Worm (Caenorhabditis elegans) whole organism, early embryonic: Measurements from ENCODE around the gene fbxa-147.

Experiments used
- B0310.2 ChIP-seq: sonication (generic microtip); optimal IDR thresholded peaks from 2 replicates; lab custom pipeline; 2016; ENCODE audit warnings: mild to moderate bottlenecking, missing genetic modification characterization, missing compliant biosample characterization
- F13C5.2 ChIP-seq: sonication (generic microtip); optimal IDR thresholded peaks from 2 replicates; lab custom pipeline; 2017; ENCODE audit warnings: mild to moderate bottlenecking, missing genetic modification characterization, inconsistent platforms, missing compliant biosample characterization
- aly-1 ChIP-seq: sonication (generic microtip); optimal IDR thresholded peaks from 2 replicates; lab custom pipeline; 2016; ENCODE audit warnings: missing genetic modification characterization, missing compliant biosample characterization
- ama-1 ChIP-seq: fragments of 150-350 bp; optimal IDR thresholded peaks from 2 replicates; lab custom pipeline; 2014
- ceh-13 ChIP-seq: fragments of 200-800 bp; sonication (Bioruptor generic); optimal IDR thresholded peaks from 2 replicates; lab custom pipeline; 2018; ENCODE audit warnings: mild to moderate bottlenecking, missing genetic modification characterization, missing compliant biosample characterization
- ceh-36 ChIP-seq: sonication (generic microtip); optimal IDR thresholded peaks from 2 replicates; lab custom pipeline; 2016; ENCODE audit warnings: missing genetic modification characterization, inconsistent platforms, missing compliant biosample characterization
- ets-7 ChIP-seq: sonication (generic microtip); optimal IDR thresholded peaks from 2 replicates; lab custom pipeline; 2016; ENCODE audit warnings: missing genotype, missing genetic modification characterization, missing compliant biosample characterization
- flt-1 ChIP-seq: fragments of 200-800 bp; sonication (Bioruptor generic); IDR thresholded peaks from 2 replicates; pipeline ENCODE4 v1.3.6; 2022; ENCODE audit warnings: missing genetic modification characterization, missing compliant biosample characterization
- hmbx-1 ChIP-seq: sonication (generic microtip); optimal IDR thresholded peaks from 2 replicates; lab custom pipeline; 2016; ENCODE audit warnings: mild to moderate bottlenecking, missing genetic modification characterization, missing compliant biosample characterization
- hmg-4 ChIP-seq: fragments of 200-800 bp; sonication (Bioruptor generic); optimal IDR thresholded peaks from 2 replicates; lab custom pipeline; 2018; ENCODE audit warnings: mild to moderate bottlenecking, missing genetic modification characterization, missing compliant biosample characterization
- hnd-1 ChIP-seq: sonication (generic microtip); optimal IDR thresholded peaks from 2 replicates; lab custom pipeline; 2016; ENCODE audit warnings: missing genetic modification characterization, missing compliant biosample characterization
- pes-1 ChIP-seq: fragments of 200-800 bp; sonication (Bioruptor generic); IDR thresholded peaks from 2 replicates; pipeline ENCODE4 v1.3.6; 2022; ENCODE audit warnings: missing genetic modification reagents, missing genetic modification characterization, missing compliant biosample characterization
- scrt-1 ChIP-seq: fragments of 200-800 bp; sonication (Bioruptor generic); IDR thresholded peaks from 2 replicates; pipeline ENCODE4 v1.3.6; 2022; ENCODE audit warnings: missing genetic modification characterization, missing compliant biosample characterization
- sea-1 ChIP-seq: fragments of 200-800 bp; sonication (Bioruptor generic); conservative IDR thresholded peaks from 2 replicates; pipeline ENCODE4 v1.3.6; 2022; ENCODE audit warnings: missing genetic modification characterization, missing compliant biosample characterization
- tbx-11 ChIP-seq: fragments of 200-800 bp; sonication (Bioruptor generic); IDR thresholded peaks from 2 replicates; pipeline ENCODE4 v1.3.6; 2022; ENCODE audit warnings: missing genetic modification characterization, missing compliant biosample characterization
- tbx-37 ChIP-seq: fragments of 200-800 bp; sonication (Bioruptor generic); conservative IDR thresholded peaks from 2 replicates; pipeline ENCODE4 v1.3.6; 2022; ENCODE audit warnings: missing genetic modification reagents, missing genetic modification characterization, missing compliant biosample characterization
- tra-4 ChIP-seq: sonication (generic microtip); optimal IDR thresholded peaks from 2 replicates; lab custom pipeline; 2017; ENCODE audit warnings: missing genetic modification characterization, missing compliant biosample characterization

fbxa-147 gene

DNA sequence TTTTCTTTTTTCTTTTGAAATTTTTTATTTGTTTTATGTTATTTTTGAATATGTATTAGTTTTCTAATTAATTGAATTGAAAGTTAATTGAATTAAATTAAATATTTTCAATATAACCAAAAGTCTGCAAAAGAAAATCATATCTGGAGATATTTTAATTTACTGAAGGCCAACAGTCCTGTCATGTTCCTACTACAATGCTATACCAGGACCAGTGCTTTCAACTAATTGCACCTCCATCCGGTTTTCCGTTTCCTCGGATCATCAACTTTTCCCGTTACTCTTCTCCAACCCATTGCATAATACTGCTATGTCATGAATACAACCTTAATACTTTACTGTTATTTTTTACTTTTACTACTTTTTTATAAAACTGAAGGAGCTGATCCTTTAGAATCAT, 4.0 kb upstream of the fbxa-147 start, which contains the start of gene R08A2.5:
TSS of gene R08A2.5 (plus strand) at position 301 of the 400 bp plus-strand sequence.
- TF ChIP-seq ama-1 (lab: Kevin White, UChicago) = no peak
- TF ChIP-seq hmbx-1 (tag; lab: Kevin White, UChicago) = no peak
- TF ChIP-seq sea-1 (GFP tag; lab: Robert Waterston, UW) = no peak
- no peak for TF ChIP-seq F13C5.2 (tag; lab: Kevin White, UChicago)

DNA sequence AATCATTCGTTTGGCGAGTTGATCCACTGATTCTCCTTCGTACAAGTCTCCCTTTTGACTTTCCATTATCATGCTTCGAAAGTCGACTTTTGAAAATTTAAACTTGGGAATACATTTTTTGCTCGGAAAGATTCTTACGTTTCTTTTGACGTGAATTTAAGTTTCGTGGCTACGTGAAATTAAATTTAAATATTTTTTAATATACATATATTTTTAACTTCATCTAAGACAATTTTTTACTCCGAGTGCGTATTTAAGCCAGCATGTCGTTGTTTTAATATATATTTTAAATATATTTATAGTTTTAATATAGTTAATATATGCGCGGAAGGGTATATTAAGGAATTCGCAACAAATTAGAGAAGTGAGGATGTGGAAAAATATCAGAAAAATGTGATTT, 691 bp upstream of the fbxa-147 start, which contains the start of gene R08A2.2:
TSS of gene R08A2.2 (minus strand) at position 101 of the 400 bp plus-strand sequence.
- TF ChIP-seq B0310.2 (tag; lab: Kevin White, UChicago) (no peak), aly-1 (tag; lab: Kevin White, UChicago) (no peak), ets-7 (tag; lab: Kevin White, UChicago) (no peak), sea-1 (GFP tag; lab: Robert Waterston, UW) (no peak), F13C5.2 (tag; lab: Kevin White, UChicago) (no peak), hmbx-1 (tag; lab: Kevin White, UChicago) (no peak), ama-1 (lab: Kevin White, UChicago) (no peak), hnd-1 (no peak), tra-4 (no peak), scrt-1 (no peak), ceh-13 (GFP tag; lab: Kevin White, UChicago) (no peak), hmg-4 (no peak), ceh-36 (tag; lab: Kevin White, UChicago) (no peak), tbx-11 (no peak), flt-1 (GFP tag; lab: Robert Waterston, UW) (no peak), pes-1 (GFP tag; lab: Robert Waterston, UW) (no peak), tbx-37 (GFP tag; lab: Robert Waterston, UW) (no peak)

DNA sequence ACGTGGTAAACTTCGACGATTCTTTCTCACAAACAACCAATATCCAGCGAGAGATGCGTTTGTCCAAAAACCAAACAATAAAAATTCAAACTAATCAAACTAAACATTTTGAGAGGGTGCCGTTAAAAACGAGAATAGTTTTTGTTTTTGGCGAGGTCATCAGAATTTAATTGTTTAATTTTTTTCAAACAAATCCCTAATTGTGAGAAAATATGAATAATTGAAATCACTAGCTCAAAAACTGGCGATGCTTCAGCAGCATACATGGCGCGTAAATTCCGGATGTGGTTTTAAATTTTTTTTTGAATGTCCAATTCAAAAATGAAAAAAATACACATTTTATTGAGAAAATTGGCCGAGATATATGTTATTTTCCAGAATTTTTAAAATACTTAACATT, 3.2 kb downstream of the fbxa-147 start, which contains the start of gene R08A2.1:
TSS of gene R08A2.1 (minus strand) at position 101 of the 400 bp plus-strand sequence.
- TF ChIP-seq ets-7 (tag; lab: Kevin White, UChicago) = no peak
- no peak for TF ChIP-seq ceh-13 (GFP tag; lab: Kevin White, UChicago)
- TF ChIP-seq aly-1 (tag; lab: Kevin White, UChicago) = no peak

DNA sequence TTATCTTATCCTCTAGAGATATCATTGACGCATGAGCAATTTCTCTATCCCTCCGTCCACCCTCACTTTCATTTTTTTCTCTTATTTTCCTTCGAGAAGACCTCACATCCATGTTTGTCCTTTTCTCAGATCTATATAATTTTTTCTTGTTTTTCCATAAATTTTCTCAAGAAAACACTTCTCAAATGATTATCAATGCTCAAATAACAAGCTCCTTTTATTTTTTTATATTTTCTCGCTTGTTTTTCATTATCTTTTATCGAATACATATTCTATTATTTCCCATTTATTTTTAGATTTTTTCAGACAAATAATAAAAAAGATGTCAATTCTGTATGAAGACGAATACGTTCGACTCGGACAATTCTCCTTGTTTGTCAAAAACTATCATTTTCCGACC, 6.7 kb downstream of the fbxa-147 start, which contains the start of gene R08A2.7:
TSS of gene R08A2.7 (plus strand) at position 301 of the 400 bp plus-strand sequence.
- TF ChIP-seq F13C5.2 (tag; lab: Kevin White, UChicago) (no peak), pes-1 (GFP tag; lab: Robert Waterston, UW) (no peak), B0310.2 (tag; lab: Kevin White, UChicago) (no peak), flt-1 (GFP tag; lab: Robert Waterston, UW) (no peak), aly-1 (tag; lab: Kevin White, UChicago) (no peak), scrt-1 (no peak), hnd-1 (no peak)

DNA sequence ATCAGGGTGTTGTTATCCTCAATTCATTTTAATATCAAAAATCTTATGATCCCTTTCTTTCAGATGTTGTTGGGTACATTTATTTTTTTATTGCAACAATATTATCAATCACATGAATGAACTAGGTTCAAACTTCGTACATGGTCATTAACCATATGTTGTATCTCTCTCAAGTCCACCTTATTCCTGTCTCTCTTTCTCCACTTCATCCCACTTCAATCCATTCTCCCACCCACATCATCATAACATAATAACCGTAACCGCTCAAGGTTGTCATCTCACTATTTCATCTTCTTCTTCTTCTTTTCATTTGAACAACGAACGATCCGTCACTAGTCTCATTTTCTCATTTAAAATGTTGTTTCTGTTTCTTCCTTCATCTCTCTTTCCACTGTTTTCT, 9.1 kb downstream of the fbxa-147 start:
- TF ChIP-seq scrt-1 = no peak
- no peak for TF ChIP-seq hmg-4
- TF ChIP-seq tra-4 = no peak
- TF ChIP-seq ets-7 (tag; lab: Kevin White, UChicago) = no peak
- TF ChIP-seq F13C5.2 (tag; lab: Kevin White, UChicago) = no peak
- TF ChIP-seq tbx-11 = no peak
- no peak for TF ChIP-seq ceh-13 (GFP tag; lab: Kevin White, UChicago)
- TF ChIP-seq aly-1 (tag; lab: Kevin White, UChicago) = no peak
- no peak for TF ChIP-seq hnd-1
- no peak for TF ChIP-seq B0310.2 (tag; lab: Kevin White, UChicago)
- TF ChIP-seq tbx-37 (GFP tag; lab: Robert Waterston, UW) = no peak
- TF ChIP-seq ama-1 (lab: Kevin White, UChicago) = no peak
- TF ChIP-seq hmbx-1 (tag; lab: Kevin White, UChicago) = no peak
- TF ChIP-seq flt-1 (GFP tag; lab: Robert Waterston, UW) = no peak

DNA sequence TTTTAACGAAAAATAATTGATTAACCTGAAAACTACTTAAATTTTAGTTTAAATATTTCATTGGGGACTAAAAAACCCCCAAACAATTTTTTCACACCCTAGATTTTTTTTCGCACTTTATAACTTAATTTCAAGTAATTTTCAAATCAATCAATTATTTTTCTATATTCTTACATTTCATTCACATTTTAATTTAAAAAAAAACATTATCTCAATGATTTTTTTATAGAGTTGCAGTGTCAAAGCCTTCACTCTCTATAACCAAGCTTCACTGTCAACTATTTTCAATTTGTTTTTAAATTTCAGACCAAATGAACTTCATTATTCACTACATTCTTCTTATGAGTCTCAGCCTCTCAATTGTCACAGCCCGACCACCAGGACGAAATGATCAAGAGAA, 10.3 kb downstream of the fbxa-147 start, which contains the start of gene Y50E8A.1:
TSS of gene Y50E8A.1 (plus strand) at position 301 of the 400 bp plus-strand sequence.
- TF ChIP-seq sea-1 (GFP tag; lab: Robert Waterston, UW) (no peak), flt-1 (GFP tag; lab: Robert Waterston, UW) (no peak), hnd-1 (no peak), ama-1 (lab: Kevin White, UChicago) (no peak), B0310.2 (tag; lab: Kevin White, UChicago) (no peak), F13C5.2 (tag; lab: Kevin White, UChicago) (no peak), tbx-11 (no peak), ets-7 (tag; lab: Kevin White, UChicago) (no peak), hmbx-1 (tag; lab: Kevin White, UChicago) (no peak), hmg-4 (no peak), pes-1 (GFP tag; lab: Robert Waterston, UW) (no peak), scrt-1 (no peak), ceh-36 (tag; lab: Kevin White, UChicago) (no peak), tbx-37 (GFP tag; lab: Robert Waterston, UW) (no peak), ceh-13 (GFP tag; lab: Kevin White, UChicago) (no peak)

DNA sequence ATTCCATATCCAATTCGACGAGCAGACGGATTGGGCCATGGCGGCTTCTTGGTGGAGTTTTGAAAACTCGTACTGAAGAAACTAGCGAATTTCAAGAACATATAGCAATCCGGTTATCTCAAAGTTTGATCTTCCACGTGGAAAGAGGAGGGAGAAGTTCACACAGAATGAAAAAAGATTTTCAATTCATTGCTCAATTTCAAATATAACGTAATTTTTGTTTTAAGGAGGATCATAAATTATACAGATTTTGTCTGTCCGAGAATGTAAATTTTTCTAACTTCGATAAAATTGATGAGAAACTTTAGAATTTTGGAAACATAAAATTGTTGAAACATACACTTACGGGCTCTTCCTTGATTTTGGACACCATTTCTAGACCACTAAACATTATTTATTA, 12.5 kb downstream of the fbxa-147 start, which contains the start of gene Y50E8A.2:
TSS of gene Y50E8A.2 (minus strand) at position 101 of the 400 bp plus-strand sequence.
- TF ChIP-seq ama-1 (lab: Kevin White, UChicago) (no peak), flt-1 (GFP tag; lab: Robert Waterston, UW) (no peak), hmbx-1 (tag; lab: Kevin White, UChicago) (no peak), sea-1 (GFP tag; lab: Robert Waterston, UW) (no peak), ets-7 (tag; lab: Kevin White, UChicago) (no peak), hmg-4 (no peak), aly-1 (tag; lab: Kevin White, UChicago) (no peak), ceh-13 (GFP tag; lab: Kevin White, UChicago) (no peak), F13C5.2 (tag; lab: Kevin White, UChicago) (no peak)
